Fruit fly (Drosophila melanogaster) whole organism: ENCODE results near the gene regucalcin.

ENCODE experiments used
- CG8478 ChIP-seq: fragments of >200 bp; optimal IDR thresholded peaks from 2 replicates; lab custom pipeline; 2018; ENCODE audit warnings: inconsistent platforms
- EcR ChIP-seq, 2 experiments: fragments of >200 bp; optimal IDR thresholded peaks; 2 replicates each; lab custom pipeline; 2017; ENCODE audit warnings: missing biosample characterization in 2 of 2, missing genetic modification characterization in 2 of 2, missing genetic modification reagents in 2 of 2
- pan ChIP-seq: fragments of >200 bp; optimal IDR thresholded peaks from 2 replicates; lab custom pipeline; 2017
- psq ChIP-seq: fragments of >200 bp; optimal IDR thresholded peaks from 2 replicates; lab custom pipeline; 2017
- usp ChIP-seq: fragments of >200 bp; optimal IDR thresholded peaks from 2 replicates; lab custom pipeline; 2017; ENCODE audit warnings: missing biosample characterization, missing genetic modification characterization, mixed read lengths

DNA sequence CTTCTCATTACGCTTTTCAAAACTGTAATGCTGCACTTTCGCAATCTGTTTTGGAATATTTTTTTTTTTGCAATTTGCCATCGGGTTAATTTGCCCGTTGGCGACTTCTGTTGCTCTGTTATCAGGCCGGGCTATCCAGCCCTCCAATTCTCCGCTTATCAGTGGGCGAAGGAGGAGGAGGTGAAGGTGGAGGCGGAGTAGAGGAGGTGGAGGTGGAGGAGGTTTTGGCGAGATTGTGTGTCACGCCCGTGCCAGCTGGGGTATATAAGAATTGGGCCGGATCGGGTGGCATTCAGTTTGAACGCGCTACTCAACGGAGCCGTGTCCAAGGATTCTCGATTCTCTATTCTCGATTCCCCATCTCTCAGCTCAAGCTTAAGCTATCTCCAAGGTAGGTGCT lies 2.0 kb downstream of the regucalcin start:
- TF ChIP-seq CG8478 (lab: Kevin White, UChicago) (no peak), pan (lab: Kevin White, UChicago) (no peak), psq (no peak), EcR (GFP tag; optimal IDR thresholded peaks at IDR 0.05; lab: Kevin White, UChicago) (no peak), usp (GFP tag; lab: Kevin White, UChicago) (no peak)
